Fruit fly (Drosophila melanogaster): ENCODE results near the gene CG42337.

The CG42337 gene

dm6 chr3L:21192024-21192423 is 1.1 kb downstream of the CG42337 start (continued):
- TF ChIP-seq pfk (GFP tag; optimal IDR thresholded peaks at IDR 0.05) (peak; percentile 44), B-H2 (GFP tag; optimal IDR thresholded peaks at IDR 0.05) (peak; percentile 10), CG16779 (GFP tag; IDR thresholded peaks at IDR 0.05) (peak; percentile 56; the same call in 1 of the 2 replicates), mirr (GFP tag; optimal IDR thresholded peaks at IDR 0.05) (peak; percentile 44), ci (GFP tag; IDR thresholded peaks at IDR 0.05) (0 out of 3 replicates have a peak, but pooled peaks have one; percentile 10), lab (GFP tag; optimal IDR thresholded peaks at IDR 0.05) (peak; percentile 61), org-1 (GFP tag; optimal IDR thresholded peaks at IDR 0.05) (no peak), CG10979 (tag; optimal IDR thresholded peaks at IDR 0.05) (no peak), CG12071 (GFP tag; optimal IDR thresholded peaks at IDR 0.05) (peak; percentile 33), jing (GFP tag; optimal IDR thresholded peaks at IDR 0.05) (no peak), CG6765 (GFP tag; optimal IDR thresholded peaks at IDR 0.05) (peak; percentile 60), Aef1 (GFP tag; IDR thresholded peaks at IDR 0.05) (no peak), Hr39 (optimal IDR thresholded peaks at IDR 0.05) (no peak), CG13894 (tag; optimal IDR thresholded peaks at IDR 0.05) (peak; percentile 43), eyg (GFP tag; optimal IDR thresholded peaks at IDR 0.05) (no peak), Meics (GFP tag; optimal IDR thresholded peaks at IDR 0.05) (peak; percentile 34), sob (GFP tag; IDR thresholded peaks at IDR 0.05) (no peak), Hand (GFP tag; optimal IDR thresholded peaks at IDR 0.05) (peak; percentile 40), Hmr (GFP tag; optimal IDR thresholded peaks at IDR 0.05) (peak; percentile 21), CG1529 (GFP tag; optimal IDR thresholded peaks at IDR 0.05) (no peak), CG6854 (GFP tag; optimal IDR thresholded peaks at IDR 0.05) (peak; percentile 33)

- TF ChIP-seq ewg (GFP tag; optimal IDR thresholded peaks at IDR 0.05) (peak; percentile 30), run (tag; optimal IDR thresholded peaks at IDR 0.05) (no peak), CG13894 (tag; optimal IDR thresholded peaks at IDR 0.05) (peak; percentile 29), scrt (GFP tag; optimal IDR thresholded peaks at IDR 0.05) (peak; percentile 99), Bteb2 (GFP tag; optimal IDR thresholded peaks at IDR 0.05) (no peak), CG15696 (tag; optimal IDR thresholded peaks at IDR 0.05) (no peak), hkb (optimal IDR thresholded peaks at IDR 0.05) (no peak), hkb (GFP tag; IDR thresholded peaks at IDR 0.05) (no peak), Trl (optimal IDR thresholded peaks at IDR 0.05) (peak; percentile 27 to 54), Trl (GFP tag; optimal IDR thresholded peaks at IDR 0.05) (no peak), disco-r (GFP tag; optimal IDR thresholded peaks at IDR 0.05) (no peak), Med (GFP tag) (peak; percentile 26), vvl (GFP tag; IDR thresholded peaks at IDR 0.05) (no peak), HLH3B (GFP tag; IDR thresholded peaks at IDR 0.05) (no peak), cg (GFP tag; optimal IDR thresholded peaks at IDR 0.05) (peak; percentile 23), chinmo (GFP tag; IDR thresholded peaks at IDR 0.05; ENCODE audit: partially characterized antibody) (0 out of 4 replicates have a peak, but pooled peaks have one; percentile 15)
These were observed 6.7 kb downstream of the CG42337 start for dm6 chr3L:21186487-21186886.

dm6 chr3L:21185622-21186021 is 7.5 kb downstream of the CG42337 start:
- TF ChIP-seq CG13894 (tag; optimal IDR thresholded peaks at IDR 0.05): peak; percentile 25
- no peak for TF ChIP-seq CG7839 (tag; optimal IDR thresholded peaks at IDR 0.05)
- TF ChIP-seq Trl (optimal IDR thresholded peaks at IDR 0.05): peak in 1 of 2 experiments; percentile 27
- no peak for TF ChIP-seq Trl (GFP tag; optimal IDR thresholded peaks at IDR 0.05)
- TF ChIP-seq Med (GFP tag): peak; percentile 57
- no peak for TF ChIP-seq sima (GFP tag; optimal IDR thresholded peaks at IDR 0.05)
- peak; percentile 62 for TF ChIP-seq scrt (GFP tag; optimal IDR thresholded peaks at IDR 0.05)
- TF ChIP-seq CG15514 (GFP tag; optimal IDR thresholded peaks at IDR 0.05): peak; percentile 97
- no peak for TF ChIP-seq CG7556 (GFP tag; optimal IDR thresholded peaks at IDR 0.05)
- no peak for TF ChIP-seq z (GFP tag; IDR thresholded peaks at IDR 0.05)
- peak; percentile 3 for TF ChIP-seq CG18599 (GFP tag; optimal IDR thresholded peaks at IDR 0.05)
- peak; percentile 13 for TF ChIP-seq CG6765 (GFP tag; optimal IDR thresholded peaks at IDR 0.05)
- peak; percentile 38; the same call in 1 of the 3 replicates for TF ChIP-seq row (GFP tag; IDR thresholded peaks at IDR 0.05)
- no peak for TF ChIP-seq nom (GFP tag; optimal IDR thresholded peaks at IDR 0.05)
- TF ChIP-seq Dip2 (GFP tag; IDR thresholded peaks at IDR 0.05): no peak
- peak; percentile 13 for TF ChIP-seq Deaf1 (tag; optimal IDR thresholded peaks at IDR 0.05)
- peak; percentile 55 for TF ChIP-seq abd-A (tag; optimal IDR thresholded peaks at IDR 0.05)
- TF ChIP-seq CG4282 (GFP tag; optimal IDR thresholded peaks at IDR 0.05): no peak
- peak; percentile 28; the same call in 1 of the 2 replicates for TF ChIP-seq Rfx (GFP tag; IDR thresholded peaks at IDR 0.05)
- no peak for TF ChIP-seq Gsc (GFP tag; IDR thresholded peaks at IDR 0.05)

Measured in whole organism, embryonic.